Fruit fly (Drosophila melanogaster) whole organism, embryonic: Measurements from ENCODE around the gene RanGAP.
A peak's percentile ranks its signal among the peaks of the same experiment; 100 is the strongest.

Experiments
- Abd-B ChIP-seq: fragments of 200-800 bp; sonication (Bioruptor generic); optimal IDR thresholded peaks from 2 replicates; lab custom pipeline; 2018; ENCODE audit warnings: missing biosample characterization, mild to moderate bottlenecking, missing genetic modification characterization, moderate library complexity
- Atf-2 ChIP-seq: fragments of 200-800 bp; sonication (Bioruptor generic); optimal IDR thresholded peaks from 2 replicates; lab custom pipeline; 2016; ENCODE audit warnings: missing biosample characterization, missing genetic modification characterization
- CG10543 ChIP-seq: fragments of 200-800 bp; sonication (Bioruptor generic); optimal IDR thresholded peaks from 3 replicates; lab custom pipeline; 2017; ENCODE audit warnings: missing biosample characterization, mild to moderate bottlenecking, missing genetic modification characterization, moderate library complexity
- CG11398 ChIP-seq: fragments of 200-800 bp; sonication (Bioruptor generic); optimal IDR thresholded peaks from 2 replicates; lab custom pipeline; 2016; ENCODE audit warnings: missing biosample characterization, missing genetic modification characterization
- CG12769 ChIP-seq: fragments of 200-800 bp; sonication (Bioruptor generic); optimal IDR thresholded peaks from 2 replicates; lab custom pipeline; 2019; ENCODE audit warnings: missing biosample characterization, mild to moderate bottlenecking, missing genetic modification characterization, moderate library complexity
- CG16815 ChIP-seq: fragments of 200-800 bp; sonication (Bioruptor generic); optimal IDR thresholded peaks from 3 replicates; lab custom pipeline; 2017; ENCODE audit warnings: missing biosample characterization, mild to moderate bottlenecking, missing genetic modification characterization
- CG17568 ChIP-seq: fragments of 200-800 bp; sonication (Bioruptor generic); optimal IDR thresholded peaks from 2 replicates; lab custom pipeline; 2018; ENCODE audit warnings: missing biosample characterization, mild to moderate bottlenecking, missing genetic modification characterization, moderate library complexity
- CG18619 ChIP-seq: fragments of 200-800 bp; sonication (Bioruptor generic); optimal IDR thresholded peaks from 3 replicates; lab custom pipeline; 2017; ENCODE audit warnings: missing biosample characterization, mild to moderate bottlenecking, missing genetic modification characterization
- CG2120 ChIP-seq: fragments of 200-800 bp; sonication (Bioruptor generic); optimal IDR thresholded peaks from 3 replicates; lab custom pipeline; 2016; ENCODE audit warnings: missing biosample characterization, missing genetic modification characterization
- CG2889 ChIP-seq: fragments of 200-800 bp; sonication (Bioruptor generic); IDR thresholded peaks from 3 replicates; pipeline ENCODE4 v1.3.6; 2022; ENCODE audit warnings: missing biosample characterization, missing genetic modification characterization
- CG33557 ChIP-seq: fragments of 200-800 bp; sonication (Bioruptor generic); optimal IDR thresholded peaks from 2 replicates; lab custom pipeline; 2019; ENCODE audit warnings: missing biosample characterization, mild to moderate bottlenecking, missing genetic modification characterization, moderate library complexity
- CG34376 ChIP-seq: fragments of 200-800 bp; sonication (Bioruptor generic); optimal IDR thresholded peaks from 2 replicates; lab custom pipeline; 2018; ENCODE audit warnings: missing biosample characterization, mild to moderate bottlenecking, missing genetic modification characterization
- CG3995 ChIP-seq: fragments of 200-800 bp; sonication (Bioruptor generic); optimal IDR thresholded peaks from 3 replicates; lab custom pipeline; 2016; ENCODE audit warnings: missing biosample characterization, missing genetic modification characterization
- CG5953 ChIP-seq: fragments of 200-800 bp; sonication (Bioruptor generic); IDR thresholded peaks from 2 replicates; pipeline ENCODE4 v1.3.6; 2022; ENCODE audit warnings: missing biosample characterization, missing genetic modification characterization
- CG6272 ChIP-seq: fragments of 200-800 bp; sonication (Bioruptor generic); IDR thresholded peaks from 2 replicates; pipeline ENCODE4 v1.3.6; 2022; ENCODE audit warnings: missing biosample characterization, missing genetic modification characterization
- CG6683 ChIP-seq: fragments of 200-800 bp; sonication (Bioruptor generic); optimal IDR thresholded peaks from 2 replicates; lab custom pipeline; 2017; ENCODE audit warnings: missing biosample characterization, mild to moderate bottlenecking, missing genetic modification characterization, missing genetic modification reagents
- CG6791 ChIP-seq: fragments of 200-800 bp; sonication (Bioruptor generic); IDR thresholded peaks from 3 replicates; pipeline ENCODE4 v1.3.6; 2022; ENCODE audit warnings: missing biosample characterization, missing genetic modification characterization; ENCODE audit not compliant: partially characterized antibody
- CG7271 ChIP-seq: fragments of 200-800 bp; sonication (Bioruptor generic); optimal IDR thresholded peaks from 2 replicates; lab custom pipeline; 2018; ENCODE audit warnings: missing biosample characterization, mild to moderate bottlenecking, missing genetic modification characterization, moderate library complexity
- CG8388 ChIP-seq: fragments of 200-800 bp; sonication (Bioruptor generic); optimal IDR thresholded peaks from 2 replicates; lab custom pipeline; 2019; ENCODE audit warnings: missing biosample characterization, mild to moderate bottlenecking, missing genetic modification characterization, moderate library complexity
- CG9609 ChIP-seq: fragments of 200-800 bp; sonication (Bioruptor generic); optimal IDR thresholded peaks from 3 replicates; lab custom pipeline; 2016; ENCODE audit warnings: missing biosample characterization, missing genetic modification characterization
- Dip3 ChIP-seq: fragments of 200-800 bp; sonication (Bioruptor generic); optimal IDR thresholded peaks from 3 replicates; lab custom pipeline; 2016; ENCODE audit warnings: missing biosample characterization, missing genetic modification characterization
- Eip74EF ChIP-seq, 2 experiments: fragments of 200-800 bp in 1 of 2; fragments of >200 bp in 1 of 2; sonication (Bioruptor generic) in 1 of 2; optimal IDR thresholded peaks; 2 replicates each; lab custom pipeline; 2017 to 2019; ENCODE audit warnings: missing biosample characterization in 2 of 2, missing genetic modification characterization in 2 of 2, mild to moderate bottlenecking in 1 of 2, moderate library complexity in 1 of 2
- HHEX ChIP-seq: fragments of 200-800 bp; sonication (Bioruptor generic); optimal IDR thresholded peaks from 3 replicates; lab custom pipeline; 2017; ENCODE audit warnings: missing biosample characterization, mild to moderate bottlenecking, missing genetic modification characterization, missing genetic modification reagents
- HLH4C ChIP-seq: fragments of 200-800 bp; sonication (Bioruptor generic); IDR thresholded peaks from 3 replicates; pipeline ENCODE4 v1.3.6; 2022; ENCODE audit warnings: missing biosample characterization, missing genetic modification characterization; ENCODE audit not compliant: partially characterized antibody
- Hand ChIP-seq: fragments of 200-800 bp; sonication (Bioruptor generic); optimal IDR thresholded peaks from 2 replicates; lab custom pipeline; 2017; ENCODE audit warnings: mild to moderate bottlenecking, missing biosample characterization, missing genetic modification reagents, missing genetic modification characterization
- MTF-1 ChIP-seq: fragments of 200-800 bp; sonication (Bioruptor generic); optimal IDR thresholded peaks from 2 replicates; lab custom pipeline; 2018; ENCODE audit warnings: missing biosample characterization, mild to moderate bottlenecking, missing genetic modification characterization, borderline replicate concordance
- Meics ChIP-seq: fragments of 200-800 bp; sonication (Bioruptor generic); optimal IDR thresholded peaks from 2 replicates; lab custom pipeline; 2017; ENCODE audit warnings: missing biosample characterization, mild to moderate bottlenecking, missing genetic modification characterization
- Nf-YA ChIP-seq: fragments of 200-800 bp; sonication (Bioruptor generic); IDR thresholded peaks from 2 replicates; pipeline ENCODE4 v1.3.6; 2022; ENCODE audit warnings: missing biosample characterization, missing genetic modification characterization
- NfI ChIP-seq: fragments of 200-800 bp; sonication (Bioruptor generic); optimal IDR thresholded peaks from 3 replicates; lab custom pipeline; 2018; ENCODE audit warnings: missing biosample characterization, mild to moderate bottlenecking, missing genetic modification characterization, moderate library complexity
- Oaz ChIP-seq: fragments of 200-800 bp; sonication (Bioruptor generic); IDR thresholded peaks from 2 replicates; pipeline ENCODE4 v1.3.6; 2022; ENCODE audit warnings: missing biosample characterization, missing genetic modification characterization
- PHDP ChIP-seq: fragments of 200-800 bp; sonication (Bioruptor generic); optimal IDR thresholded peaks from 3 replicates; lab custom pipeline; 2018; ENCODE audit warnings: missing biosample characterization, mild to moderate bottlenecking, missing genetic modification characterization, moderate library complexity
- Sin3A ChIP-seq: fragments of >200 bp; optimal IDR thresholded peaks from 2 replicates; lab custom pipeline; 2018
- Xbp1 ChIP-seq: fragments of 200-800 bp; sonication (Bioruptor generic); optimal IDR thresholded peaks from 3 replicates; lab custom pipeline; 2016; ENCODE audit warnings: missing biosample characterization, mild to moderate bottlenecking, missing genetic modification characterization
- Xrp1 ChIP-seq: fragments of 200-800 bp; sonication (Bioruptor generic); IDR thresholded peaks from 2 replicates; pipeline ENCODE4 v1.3.6; 2022; ENCODE audit warnings: missing biosample characterization, missing genetic modification characterization
- corto ChIP-seq: fragments of 200-800 bp; sonication (Bioruptor generic); optimal IDR thresholded peaks from 2 replicates; lab custom pipeline; 2016; ENCODE audit warnings: missing biosample characterization, mild to moderate bottlenecking, missing genetic modification characterization, moderate library complexity
- cwo ChIP-seq: fragments of 200-800 bp; sonication (Bioruptor generic); optimal IDR thresholded peaks from 3 replicates; lab custom pipeline; 2017; ENCODE audit warnings: missing biosample characterization, missing genetic modification characterization, mild to moderate bottlenecking, moderate library complexity, missing genetic modification reagents
- emc ChIP-seq: fragments of 200-800 bp; sonication (Bioruptor generic); optimal IDR thresholded peaks from 2 replicates; lab custom pipeline; 2016; ENCODE audit warnings: missing biosample characterization, missing genetic modification characterization
- ems ChIP-seq: fragments of 200-800 bp; sonication (Bioruptor generic); optimal IDR thresholded peaks from 3 replicates; lab custom pipeline; 2016; ENCODE audit warnings: missing biosample characterization, missing genetic modification characterization
- ewg ChIP-seq: fragments of 200-800 bp; sonication (Bioruptor generic); optimal IDR thresholded peaks from 3 replicates; lab custom pipeline; 2017; ENCODE audit warnings: mild to moderate bottlenecking, missing biosample characterization, missing genetic modification reagents, missing genetic modification characterization
- eyg ChIP-seq: fragments of 200-800 bp; sonication (Bioruptor generic); optimal IDR thresholded peaks from 3 replicates; lab custom pipeline; 2016; ENCODE audit warnings: missing biosample characterization, missing genetic modification characterization
- gro ChIP-seq: fragments of 200-800 bp; sonication (Bioruptor generic); optimal IDR thresholded peaks from 2 replicates; lab custom pipeline; 2016; ENCODE audit warnings: missing biosample characterization, missing genetic modification characterization
- ham ChIP-seq: fragments of 200-800 bp; sonication (Bioruptor generic); IDR thresholded peaks from 2 replicates; pipeline ENCODE4 v1.3.6; 2022; ENCODE audit warnings: missing biosample characterization, missing genetic modification characterization
- jumu ChIP-seq: fragments of 200-800 bp; sonication (Bioruptor generic); optimal IDR thresholded peaks from 3 replicates; lab custom pipeline; 2016; ENCODE audit warnings: missing biosample characterization, missing genetic modification characterization
- kni ChIP-seq: fragments of 200-800 bp; sonication (Bioruptor generic); optimal IDR thresholded peaks from 3 replicates; lab custom pipeline; 2017; ENCODE audit warnings: mild to moderate bottlenecking, missing biosample characterization, missing genetic modification reagents, missing genetic modification characterization
- nmo ChIP-seq: fragments of 200-800 bp; sonication (Bioruptor generic); optimal IDR thresholded peaks from 2 replicates; lab custom pipeline; 2018; ENCODE audit warnings: missing biosample characterization, mild to moderate bottlenecking, missing genetic modification characterization, moderate library complexity
- rib ChIP-seq: fragments of 200-800 bp; sonication (Bioruptor generic); IDR thresholded peaks from 2 replicates; pipeline ENCODE4 v1.3.6; 2022; ENCODE audit warnings: missing biosample characterization, missing genetic modification characterization
- row ChIP-seq: fragments of 200-800 bp; sonication (Bioruptor generic); IDR thresholded peaks from 3 replicates; pipeline ENCODE4 v1.3.6; 2022; ENCODE audit warnings: missing biosample characterization, missing genetic modification characterization
- salm ChIP-seq: fragments of 200-800 bp; sonication (Bioruptor generic); optimal IDR thresholded peaks from 2 replicates; lab custom pipeline; 2018; ENCODE audit warnings: missing biosample characterization, mild to moderate bottlenecking, missing genetic modification characterization
- sd ChIP-seq: fragments of 200-800 bp; sonication (Bioruptor generic); optimal IDR thresholded peaks from 3 replicates; lab custom pipeline; 2018; ENCODE audit warnings: missing biosample characterization, mild to moderate bottlenecking, missing genetic modification characterization, moderate library complexity
- tio ChIP-seq: fragments of 200-800 bp; sonication (Bioruptor generic); optimal IDR thresholded peaks from 2 replicates; lab custom pipeline; 2017; ENCODE audit warnings: missing biosample characterization, missing genetic modification characterization, inconsistent platforms

RanGAP gene

dm6 chr2L:19398317-19399234 lies 43.2 kb upstream of the RanGAP start, which contains the start of gene CG17544 (continued):
- TF ChIP-seq CG6683 (GFP tag; lab: Kevin White, UChicago) (peak; percentile 78), row (peak; percentile 73), Dip3 (no peak), gro (peak; percentile 51), jumu (peak; percentile 28), CG2120 (GFP tag; lab: Kevin White, UChicago) (peak; percentile 68), CG16815 (peak; percentile 80), Hand (GFP tag; lab: Kevin White, UChicago) (peak; percentile 88), PHDP (tag; lab: Kevin White, UChicago) (peak; percentile 76), ems (GFP tag; lab: Kevin White, UChicago) (no peak), Nf-YA (no peak), CG6272 (peak; percentile 13), nmo (GFP tag; lab: Kevin White, UChicago) (peak; percentile 56), Atf-2 (GFP tag; lab: Kevin White, UChicago) (no peak), Xbp1 (GFP tag; lab: Kevin White, UChicago) (peak; percentile 67), ewg (GFP tag; lab: Kevin White, UChicago) (peak; percentile 62), emc (GFP tag; lab: Kevin White, UChicago) (no peak), ham (no peak), Sin3A (lab: Kevin White, UChicago) (no peak), tio (GFP tag; lab: Kevin White, UChicago) (peak; percentile 52), CG34376 (peak; percentile 31), CG11398 (GFP tag; lab: Kevin White, UChicago) (no peak), Xrp1 (GFP tag; lab: Robert Waterston, UW) (peak; percentile 69), CG2889 (GFP tag; lab: Robert Waterston, UW) (peak; percentile 35; the same call in 1 of the 3 replicates), CG7271 (tag; lab: Kevin White, UChicago) (no peak), HLH4C (no peak), CG17568 (GFP tag; lab: Kevin White, UChicago) (no peak), corto (no peak), Meics (GFP tag; lab: Kevin White, UChicago) (peak; percentile 88), CG5953 (no peak; the same call in 1 of the 2 replicates), CG9609 (GFP tag; lab: Kevin White, UChicago) (peak; percentile 31)

dm6 chr2L:19401914-19402313 lies 39.8 kb upstream of the RanGAP start:
- TF ChIP-seq CG6791 (GFP tag; lab: Robert Waterston, UW), result 0 out of 3 replicates have a peak, but pooled peaks have one; percentile 22
- TF ChIP-seq sd, result no peak
- no peak for TF ChIP-seq Eip74EF (GFP tag; optimal IDR thresholded peaks at IDR 0.05; lab: Kevin White, UChicago)
- no peak for TF ChIP-seq Oaz
- no peak for TF ChIP-seq rib
- no peak for TF ChIP-seq CG3995
- TF ChIP-seq HHEX, result no peak
- no peak for TF ChIP-seq eyg (GFP tag; lab: Kevin White, UChicago)
- no peak for TF ChIP-seq Abd-B (GFP tag; lab: Kevin White, UChicago)
- peak; percentile 68 for TF ChIP-seq cwo (GFP tag; lab: Kevin White, UChicago)
- no peak for TF ChIP-seq kni
- no peak for TF ChIP-seq CG18619 (GFP tag; lab: Kevin White, UChicago)
- TF ChIP-seq CG33557 (GFP tag; lab: Kevin White, UChicago), result no peak
- peak; percentile 22 for TF ChIP-seq NfI
- peak; percentile 24 for TF ChIP-seq CG10543 (GFP tag; lab: Kevin White, UChicago)
- peak; percentile 39 for TF ChIP-seq MTF-1
- no peak for TF ChIP-seq salm (tag; lab: Kevin White, UChicago)
- no peak for TF ChIP-seq CG8388 (GFP tag; lab: Kevin White, UChicago)
- TF ChIP-seq CG12769 (tag; lab: Kevin White, UChicago), result peak; percentile 59
